Fruit fly (Drosophila melanogaster) whole organism, wandering third instar larva: ENCODE data around the gene CG33648.

Experiments
- Abd-B ChIP-seq: fragments of >200 bp; optimal IDR thresholded peaks from 2 replicates; lab custom pipeline; 2017; ENCODE audit warnings: missing biosample characterization, missing genetic modification characterization
- CG32264 ChIP-seq: fragments of 200-800 bp; sonication (Bioruptor generic); optimal IDR thresholded peaks from 2 replicates; lab custom pipeline; 2016; ENCODE audit warnings: missing biosample characterization, missing genetic modification characterization
- CG9705 ChIP-seq: fragments of 200-800 bp; sonication (Bioruptor generic); optimal IDR thresholded peaks from 2 replicates; lab custom pipeline; 2018; ENCODE audit warnings: missing biosample characterization, mild to moderate bottlenecking, missing genetic modification characterization
- Dfd ChIP-seq: fragments of >200 bp; optimal IDR thresholded peaks from 2 replicates; lab custom pipeline; 2017; ENCODE audit warnings: missing biosample characterization, missing genetic modification characterization
- Dif ChIP-seq: fragments of 200-275, 200-300 bp; sonication (Bioruptor generic); optimal IDR thresholded peaks from 2 replicates; lab custom pipeline; 2018; ENCODE audit warnings: missing biosample characterization, missing genetic modification characterization; ENCODE audit not compliant: partially characterized antibody
- GATAd ChIP-seq: sonication (Bioruptor generic); optimal IDR thresholded peaks from 2 replicates; lab custom pipeline; 2016; ENCODE audit warnings: missing biosample characterization, missing genetic modification characterization
- HLH106 ChIP-seq: fragments of 200-800 bp; optimal IDR thresholded peaks from 3 replicates; lab custom pipeline; 2019; ENCODE audit warnings: missing biosample characterization, mild to moderate bottlenecking, missing genetic modification characterization, moderate library complexity
- Hnf4 ChIP-seq: fragments of 200-800 bp; sonication (Bioruptor generic); optimal IDR thresholded peaks from 2 replicates; lab custom pipeline; 2016; ENCODE audit warnings: missing biosample characterization, mild to moderate bottlenecking, missing genetic modification characterization
- Hr83 ChIP-seq: fragments of 200-300 bp; sonication (Bioruptor generic); optimal IDR thresholded peaks from 2 replicates; lab custom pipeline; 2016; ENCODE audit warnings: missing biosample characterization, mild to moderate bottlenecking, missing genetic modification characterization, moderate library complexity; ENCODE audit not compliant: poor library complexity, severe bottlenecking
- Jra ChIP-seq: sonication (Bioruptor generic); optimal IDR thresholded peaks from 2 replicates; lab custom pipeline; 2016; ENCODE audit warnings: missing biosample characterization, missing genetic modification characterization
- Mio ChIP-seq: sonication (Bioruptor generic); optimal IDR thresholded peaks from 2 replicates; lab custom pipeline; 2016; ENCODE audit warnings: missing biosample characterization, missing genetic modification characterization
- Myc ChIP-seq: fragments of >200 bp; optimal IDR thresholded peaks from 2 replicates; lab custom pipeline; 2017
- N ChIP-seq: fragments of >200 bp; optimal IDR thresholded peaks from 2 replicates; lab custom pipeline; 2018; ENCODE audit warnings: missing biosample characterization, missing external identifiers, missing genetic modification characterization
- OdsH ChIP-seq: fragments of 200-800 bp; sonication (Bioruptor generic); optimal IDR thresholded peaks from 2 replicates; lab custom pipeline; 2016; ENCODE audit warnings: missing biosample characterization, mild to moderate bottlenecking, missing genetic modification characterization
- Sp1 ChIP-seq: fragments of 200-800 bp; sonication (Bioruptor generic); optimal IDR thresholded peaks from 3 replicates; lab custom pipeline; 2019; ENCODE audit warnings: missing biosample characterization, mild to moderate bottlenecking, missing genetic modification characterization, moderate library complexity
- Vsx2 ChIP-seq: fragments of 200-300, 225-300 bp; sonication (Bioruptor generic); optimal IDR thresholded peaks from 2 replicates; lab custom pipeline; 2018; ENCODE audit warnings: missing biosample characterization, missing genetic modification characterization; ENCODE audit not compliant: partially characterized antibody
- br ChIP-seq: fragments of 200-800 bp; sonication (Bioruptor generic); optimal IDR thresholded peaks from 2 replicates; lab custom pipeline; 2016; ENCODE audit warnings: missing biosample characterization, missing genetic modification characterization
- brk ChIP-seq: fragments of 200-800 bp; sonication (Bioruptor generic); optimal IDR thresholded peaks from 2 replicates; lab custom pipeline; 2016; ENCODE audit warnings: missing biosample characterization, mild to moderate bottlenecking, missing genetic modification characterization
- dl ChIP-seq, 2 experiments: fragments of 175-275, 200-275 bp in 1 of 2; fragments of 200-275 bp in 1 of 2; sonication (Bioruptor generic); optimal IDR thresholded peaks; lab custom pipeline; 2018; ENCODE audit warnings: mild to moderate bottlenecking in 2 of 2, missing biosample characterization in 2 of 2, missing genetic modification characterization in 2 of 2, moderate library complexity in 2 of 2; ENCODE audit not compliant: partially characterized antibody in 2 of 2, insufficient read depth in 1 of 2
- dmrt93B ChIP-seq: fragments of 200-800 bp; sonication (Bioruptor generic); optimal IDR thresholded peaks from 2 replicates; lab custom pipeline; 2018; ENCODE audit warnings: missing biosample characterization, mild to moderate bottlenecking, missing genetic modification characterization
- dsf ChIP-seq: sonication (Bioruptor generic); optimal IDR thresholded peaks from 2 replicates; lab custom pipeline; 2016; ENCODE audit warnings: missing biosample characterization, missing genetic modification characterization, borderline replicate concordance
- foxo ChIP-seq, 2 experiments: fragments of 200-800 bp; sonication (Bioruptor generic); optimal IDR thresholded peaks; 2 replicates in 1 of 2; 3 replicates in 1 of 2; lab custom pipeline; 2016 to 2017; ENCODE audit warnings: missing biosample characterization in 2 of 2, missing genetic modification characterization in 2 of 2
- fru ChIP-seq: fragments of 200-800 bp; sonication (Bioruptor generic); optimal IDR thresholded peaks from 3 replicates; lab custom pipeline; 2016; ENCODE audit warnings: missing biosample characterization, mild to moderate bottlenecking, missing genetic modification characterization
- h ChIP-seq: fragments of 200-800 bp; sonication (Bioruptor generic); optimal IDR thresholded peaks from 3 replicates; lab custom pipeline; 2016; ENCODE audit warnings: missing biosample characterization, mild to moderate bottlenecking, missing genetic modification characterization
- jim ChIP-seq: fragments of 175-275, 200-325 bp; sonication (Bioruptor generic); optimal IDR thresholded peaks from 2 replicates; lab custom pipeline; 2016; ENCODE audit warnings: missing biosample characterization, mild to moderate bottlenecking, missing genetic modification characterization
- lola ChIP-seq: fragments of >200 bp; optimal IDR thresholded peaks from 2 replicates; lab custom pipeline; 2017; ENCODE audit warnings: missing biosample characterization, missing genetic modification characterization
- psq ChIP-seq: fragments of 200-800 bp; sonication (Bioruptor generic); optimal IDR thresholded peaks from 3 replicates; lab custom pipeline; 2017; ENCODE audit warnings: missing biosample characterization, mild to moderate bottlenecking, missing genetic modification characterization, moderate library complexity
- sage ChIP-seq: fragments of 200-800 bp; sonication (Bioruptor generic); optimal IDR thresholded peaks from 2 replicates; lab custom pipeline; 2016; ENCODE audit warnings: missing biosample characterization, mild to moderate bottlenecking, missing genetic modification characterization
- sv ChIP-seq: fragments of 200-800 bp; sonication (Bioruptor generic); optimal IDR thresholded peaks from 3 replicates; lab custom pipeline; 2016; ENCODE audit warnings: missing biosample characterization, missing genetic modification characterization
- usp ChIP-seq: fragments of >200 bp; optimal IDR thresholded peaks from 2 replicates; lab custom pipeline; 2017; ENCODE audit warnings: missing biosample characterization, missing genetic modification characterization
- woc ChIP-seq: sonication (Bioruptor generic); optimal IDR thresholded peaks from 2 replicates; lab custom pipeline; 2016; ENCODE audit warnings: missing biosample characterization, mild to moderate bottlenecking, missing genetic modification characterization

Gene CG33648

DNA sequence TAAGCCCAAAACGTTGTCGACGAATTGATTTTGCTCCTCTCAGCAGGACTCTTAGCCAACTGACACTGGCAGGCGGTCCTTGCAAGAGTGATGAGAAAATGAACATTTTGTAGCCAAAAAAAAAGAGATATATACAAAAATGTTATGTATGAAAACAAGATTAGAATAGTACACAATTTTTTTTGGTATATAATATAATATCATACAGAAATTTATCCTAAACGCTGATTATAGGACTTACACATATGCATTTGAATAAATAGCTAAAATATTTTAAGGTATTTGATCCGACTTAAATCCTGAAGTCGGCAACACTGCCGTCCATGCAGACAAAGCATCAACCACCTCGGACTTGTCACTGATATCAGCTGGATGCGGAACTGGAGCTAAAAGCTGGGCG is 16.1 kb upstream of the CG33648 start:
- TF ChIP-seq Myc (peak; percentile 1), Vsx2 (GFP tag; lab: Kevin White, UChicago) (no peak)

DNA sequence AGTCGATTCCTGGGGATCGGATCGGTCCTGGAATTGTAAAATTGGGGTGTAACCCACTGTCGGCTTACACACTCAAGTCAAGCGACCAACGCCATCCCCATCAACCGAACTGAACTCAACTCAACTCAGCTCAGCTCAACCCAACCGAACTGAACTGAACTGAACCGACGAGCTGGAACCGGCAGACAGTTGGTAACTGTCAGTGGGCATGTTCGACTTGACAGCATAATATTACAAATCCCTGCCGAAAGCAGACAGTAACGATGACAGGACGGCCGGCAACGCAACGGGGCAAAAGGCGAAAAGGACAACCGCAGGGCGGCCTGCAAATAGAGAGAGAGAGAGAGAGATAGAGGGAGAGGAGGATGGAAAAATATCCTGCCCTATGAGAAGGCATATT is 15.4 kb upstream of the CG33648 start:
- TF ChIP-seq foxo (GFP tag; optimal IDR thresholded peaks at IDR 0.05; lab: Kevin White, UChicago) (no peak), Mio (no peak), Myc (no peak), woc (GFP tag; lab: Kevin White, UChicago) (no peak), CG32264 (no peak), fru (GFP tag; lab: Kevin White, UChicago) (no peak), psq (GFP tag; lab: Kevin White, UChicago) (no peak), dmrt93B (GFP tag; lab: Kevin White, UChicago) (no peak), jim (GFP tag; lab: Kevin White, UChicago) (no peak), brk (GFP tag; lab: Kevin White, UChicago) (no peak), Hnf4 (GFP tag; lab: Kevin White, UChicago) (no peak), Abd-B (GFP tag; lab: Kevin White, UChicago) (no peak), N (GFP tag; lab: Kevin White, UChicago) (no peak), OdsH (no peak), lola (GFP tag; lab: Kevin White, UChicago) (no peak), dsf (no peak), Sp1 (no peak), br (GFP tag; lab: Kevin White, UChicago) (no peak), h (no peak), Jra (GFP tag; lab: Kevin White, UChicago) (no peak)
- TF ChIP-seq, all 38 proteins: peak for 0

DNA sequence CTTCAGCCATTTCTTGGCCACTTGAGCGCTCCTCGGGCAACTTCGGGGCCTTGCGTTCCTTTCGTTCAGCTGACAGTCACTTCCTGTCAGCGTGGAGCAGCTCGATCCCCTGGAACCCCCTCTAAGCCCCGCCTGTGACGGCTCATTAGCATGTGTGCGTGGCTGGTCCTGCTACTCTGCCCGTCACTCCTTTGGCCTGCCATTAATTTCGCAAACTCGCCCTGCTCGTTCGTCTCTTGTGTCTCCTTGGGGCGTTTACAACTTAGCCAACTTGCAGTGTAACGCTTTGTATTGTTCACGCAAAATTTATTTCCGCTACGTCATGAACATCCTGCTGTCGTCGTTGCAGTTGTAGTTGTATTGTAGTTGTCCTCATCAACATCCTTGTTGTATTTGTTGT is 13.6 kb upstream of the CG33648 start:
- no peak for TF ChIP-seq psq (GFP tag; lab: Kevin White, UChicago)
- TF ChIP-seq Sp1, result no peak
- TF ChIP-seq Mio, result no peak
- no peak for TF ChIP-seq dmrt93B (GFP tag; lab: Kevin White, UChicago)
- no peak for TF ChIP-seq br (GFP tag; lab: Kevin White, UChicago)
- TF ChIP-seq sv (GFP tag; lab: Kevin White, UChicago), result no peak
- no peak for TF ChIP-seq HLH106 (tag; lab: Kevin White, UChicago)
- no peak for TF ChIP-seq Hr83 (GFP tag; lab: Kevin White, UChicago)
- no peak for TF ChIP-seq Myc
- no peak for TF ChIP-seq brk (GFP tag; lab: Kevin White, UChicago)
- no peak for TF ChIP-seq lola (GFP tag; lab: Kevin White, UChicago)
- TF ChIP-seq sage (GFP tag; lab: Kevin White, UChicago), result no peak
- no peak for TF ChIP-seq jim (GFP tag; lab: Kevin White, UChicago)
- TF ChIP-seq CG32264, result no peak
- no peak for TF ChIP-seq GATAd
- TF ChIP-seq Vsx2 (GFP tag; lab: Kevin White, UChicago), result no peak

DNA sequence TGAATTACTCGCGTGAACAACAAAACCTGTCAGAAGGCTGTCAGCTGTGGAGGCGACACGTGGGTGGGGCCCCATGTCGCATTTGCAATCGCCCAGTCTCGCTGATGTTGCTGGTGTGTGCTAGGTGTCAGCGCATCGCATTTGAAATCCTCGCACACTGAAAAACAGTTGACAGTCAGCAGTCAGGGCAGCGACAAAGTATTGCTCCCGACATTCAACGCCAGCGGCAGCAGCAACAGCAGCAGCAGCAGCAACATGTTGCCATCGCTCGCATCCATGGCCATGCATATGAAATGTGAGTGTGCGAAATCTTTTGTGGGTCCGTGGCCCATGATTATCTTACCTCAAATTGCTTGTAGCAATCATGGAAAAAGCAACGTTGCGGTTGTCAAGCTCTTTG is 12.9 kb upstream of the CG33648 start:
- TF ChIP-seq h (no peak), sv (GFP tag; lab: Kevin White, UChicago) (no peak), lola (GFP tag; lab: Kevin White, UChicago) (no peak), dl (GFP tag; optimal IDR thresholded peaks at IDR 0.05; lab: Kevin White, UChicago; ENCODE audit: insufficient read depth in 1 of 2, partially characterized antibody in 2 of 2) (no peak), CG32264 (no peak), Myc (no peak), Dfd (GFP tag; lab: Kevin White, UChicago) (no peak), GATAd (no peak), usp (GFP tag; lab: Kevin White, UChicago) (no peak), CG9705 (GFP tag; lab: Kevin White, UChicago) (no peak), sage (GFP tag; lab: Kevin White, UChicago) (no peak), brk (GFP tag; lab: Kevin White, UChicago) (no peak), Hr83 (GFP tag; lab: Kevin White, UChicago) (no peak), Jra (GFP tag; lab: Kevin White, UChicago) (no peak), Sp1 (no peak)

DNA sequence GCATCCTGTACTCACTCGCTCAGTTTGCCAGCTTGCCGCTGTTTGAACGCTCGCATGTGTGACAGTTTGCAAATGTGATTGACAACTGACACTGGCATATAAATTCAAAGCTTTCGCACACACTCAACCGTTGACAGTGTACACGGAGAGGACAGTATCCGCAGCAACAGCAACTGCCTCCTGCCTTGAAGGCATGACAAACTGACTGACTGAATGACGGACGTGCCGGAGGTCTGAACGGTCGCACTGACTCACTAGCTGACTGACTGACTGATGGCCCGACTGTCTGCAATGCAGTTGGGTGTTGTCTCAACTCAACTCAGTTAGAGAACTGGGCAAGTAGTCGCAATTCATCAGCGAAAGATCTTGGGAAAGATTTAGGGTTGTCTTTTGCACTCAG is 12.2 kb upstream of the CG33648 start:
- TF ChIP-seq Abd-B (GFP tag; lab: Kevin White, UChicago), result no peak
- TF ChIP-seq Dif, result peak; percentile 21
- peak; percentile 70 for TF ChIP-seq Vsx2 (GFP tag; lab: Kevin White, UChicago)
- TF ChIP-seq sage (GFP tag; lab: Kevin White, UChicago), result no peak
- TF ChIP-seq lola (GFP tag; lab: Kevin White, UChicago), result no peak
